Worm (Caenorhabditis elegans) whole organism, L4 larva: Measurements from ENCODE around the gene ncx-8.

Source experiments
- F10B5.3 ChIP-seq: sonication (generic microtip); optimal IDR thresholded peaks from 2 replicates; lab custom pipeline; 2016; ENCODE audit warnings: mild to moderate bottlenecking, missing genetic modification characterization, missing compliant biosample characterization
- F49E8.2 ChIP-seq: sonication (generic microtip); optimal IDR thresholded peaks from 2 replicates; lab custom pipeline; 2016; ENCODE audit warnings: missing compliant biosample characterization, mild to moderate bottlenecking, missing genetic modification characterization, borderline replicate concordance
- T20F7.1 ChIP-seq: fragments of 200-800 bp; sonication (Bioruptor generic); optimal IDR thresholded peaks from 2 replicates; lab custom pipeline; 2018; ENCODE audit warnings: mild to moderate bottlenecking, missing genetic modification characterization, missing compliant biosample characterization
- Y105C5A.15 ChIP-seq: fragments of 200-800 bp; sonication (Bioruptor generic); IDR thresholded peaks from 2 replicates; pipeline ENCODE4 v1.3.6; 2022; ENCODE audit warnings: missing genetic modification characterization, missing compliant biosample characterization
- Y75B8A.6 ChIP-seq: fragments of 200-800 bp; sonication (Bioruptor generic); IDR thresholded peaks from 2 replicates; pipeline ENCODE4 v1.3.6; 2022; ENCODE audit warnings: missing genetic modification reagents, missing genetic modification characterization, missing compliant biosample characterization
- aly-2 ChIP-seq: sonication (generic microtip); optimal IDR thresholded peaks from 2 replicates; lab custom pipeline; 2018; ENCODE audit warnings: missing biosample characterization, missing genetic modification characterization
- ceh-20 ChIP-seq: fragments of 200-800 bp; sonication (Bioruptor generic); IDR thresholded peaks from 2 replicates; pipeline ENCODE4 v1.3.6; 2022; ENCODE audit warnings: missing genetic modification reagents, missing genetic modification characterization, missing compliant biosample characterization
- ceh-44 ChIP-seq: fragments of 200-800 bp; sonication (Bioruptor generic); IDR thresholded peaks from 2 replicates; pipeline ENCODE4 v1.3.6; 2022; ENCODE audit warnings: missing genetic modification reagents, missing genetic modification characterization, missing compliant biosample characterization
- cey-2 ChIP-seq: sonication (generic microtip); optimal IDR thresholded peaks from 3 replicates; lab custom pipeline; 2017; ENCODE audit warnings: missing genetic modification characterization, mild to moderate bottlenecking, missing compliant biosample characterization, antibody characterized with exemption, borderline replicate concordance; ENCODE audit not compliant: insufficient read depth
- daf-16 ChIP-seq, 3 experiments: sonication (generic microtip); optimal IDR thresholded peaks; 2 replicates each; lab custom pipeline; 2016 to 2017; ENCODE audit warnings: missing genetic modification characterization in 3 of 3, missing genetic modification reagents in 3 of 3, mild to moderate bottlenecking in 2 of 3, missing compliant biosample characterization in 2 of 3, missing biosample characterization in 1 of 3, moderate library complexity in 1 of 3
- daf-8 ChIP-seq: fragments of 200-800 bp; sonication (Bioruptor generic); IDR thresholded peaks from 2 replicates; pipeline ENCODE4 v1.3.6; 2022; ENCODE audit warnings: missing genetic modification characterization, missing compliant biosample characterization
- dmd-6 ChIP-seq: fragments of 200-800 bp; sonication (Bioruptor generic); IDR thresholded peaks from 2 replicates; pipeline ENCODE4 v1.3.6; 2022; ENCODE audit warnings: missing genetic modification reagents, missing genetic modification characterization, missing compliant biosample characterization
- dmd-8 ChIP-seq: fragments of 200-800 bp; sonication (Bioruptor generic); IDR thresholded peaks from 2 replicates; pipeline ENCODE4 v1.3.6; 2022; ENCODE audit warnings: missing genetic modification characterization, missing compliant biosample characterization
- dpl-1 ChIP-seq: fragments of 150-350 bp; optimal IDR thresholded peaks from 2 replicates; lab custom pipeline; 2014; ENCODE audit warnings: missing biosample characterization, missing genetic modification reagents, missing genetic modification characterization
- egl-43 ChIP-seq: fragments of 200-800 bp; sonication (Bioruptor generic); IDR thresholded peaks from 2 replicates; pipeline ENCODE4 v1.3.6; 2022; ENCODE audit warnings: missing genetic modification reagents, missing genetic modification characterization, missing compliant biosample characterization
- fos-1 ChIP-seq: fragments of 150-350 bp; optimal IDR thresholded peaks from 2 replicates; lab custom pipeline; 2014; ENCODE audit warnings: missing biosample characterization, missing genetic modification characterization
- gei-8 ChIP-seq: fragments of 200-800 bp; sonication (Bioruptor generic); optimal IDR thresholded peaks from 2 replicates; lab custom pipeline; 2018; ENCODE audit warnings: mild to moderate bottlenecking, missing genetic modification characterization, missing compliant biosample characterization
- hlh-11 ChIP-seq: fragments of 200-800 bp; sonication (Bioruptor generic); optimal IDR thresholded peaks from 2 replicates; lab custom pipeline; 2018; ENCODE audit warnings: mild to moderate bottlenecking, missing genetic modification characterization, missing compliant biosample characterization
- lin-15B ChIP-seq: fragments of 150-350 bp; sonication (generic microtip); optimal IDR thresholded peaks from 3 replicates; lab custom pipeline; 2014; ENCODE audit warnings: missing biosample characterization, missing genetic modification characterization
- lin-38 ChIP-seq: fragments of 200-800 bp; sonication (Bioruptor generic); IDR thresholded peaks from 2 replicates; pipeline ENCODE4 v1.3.6; 2022; ENCODE audit warnings: missing genetic modification reagents, missing genetic modification characterization, missing compliant biosample characterization
- lin-39 ChIP-seq: fragments of 150-350 bp; optimal IDR thresholded peaks from 2 replicates; lab custom pipeline; 2014; ENCODE audit warnings: missing biosample characterization, missing genetic modification reagents, missing genetic modification characterization
- lsy-2 ChIP-seq, 2 experiments: fragments of 150-350 bp in 1 of 2; sonication (generic microtip) in 1 of 2; optimal IDR thresholded peaks; 2 replicates each; lab custom pipeline; 2014 to 2017; ENCODE audit warnings: missing biosample characterization in 2 of 2, missing genetic modification characterization in 2 of 2
- madf-5 ChIP-seq, 2 experiments: fragments of 200-800 bp; sonication (Bioruptor generic); IDR thresholded peaks; 2 replicates each; pipeline ENCODE4 v1.3.6; 2022; ENCODE audit warnings: missing compliant biosample characterization in 2 of 2, missing genetic modification characterization in 2 of 2
- mep-1 ChIP-seq: fragments of 150-350 bp; sonication (generic microtip); optimal IDR thresholded peaks from 3 replicates; lab custom pipeline; 2014; ENCODE audit warnings: missing biosample characterization, missing genetic modification characterization
- mes-2 ChIP-seq: sonication (generic microtip); optimal IDR thresholded peaks from 2 replicates; lab custom pipeline; 2016; ENCODE audit warnings: missing genotype, mild to moderate bottlenecking, missing genetic modification characterization, missing compliant biosample characterization; ENCODE audit not compliant: poor library complexity, severe bottlenecking
- nhr-28 ChIP-seq: fragments of 150-350 bp; optimal IDR thresholded peaks from 2 replicates; lab custom pipeline; 2014; ENCODE audit warnings: missing biosample characterization, missing genetic modification characterization
- nhr-41 ChIP-seq: fragments of 200-800 bp; sonication (Bioruptor generic); IDR thresholded peaks from 2 replicates; pipeline ENCODE4 v1.3.6; 2022; ENCODE audit warnings: missing genetic modification reagents, missing genetic modification characterization, missing compliant biosample characterization
- nhr-42 ChIP-seq: fragments of 200-800 bp; sonication (Bioruptor generic); IDR thresholded peaks from 2 replicates; pipeline ENCODE4 v1.3.6; 2022; ENCODE audit warnings: missing genetic modification characterization, missing compliant biosample characterization
- nhr-6 ChIP-seq: fragments of 150-350 bp; optimal IDR thresholded peaks from 2 replicates; lab custom pipeline; 2014; ENCODE audit warnings: missing biosample characterization, missing genetic modification characterization
- nhr-77 ChIP-seq: fragments of 150-350 bp; optimal IDR thresholded peaks from 2 replicates; lab custom pipeline; 2014; ENCODE audit warnings: missing biosample characterization, missing genetic modification characterization
- pha-4 ChIP-seq, 2 experiments: fragments of 150-350 bp in 1 of 2; fragments of 200-800 bp in 1 of 2; sonication (Bioruptor generic) in 1 of 2; IDR thresholded peaks in 1 of 2; optimal IDR thresholded peaks in 1 of 2; 2 replicates each; pipeline versions ENCODE4 v1.3.6 to Lab custom; 2014 to 2022; ENCODE audit warnings: missing genetic modification characterization in 2 of 2, missing genetic modification reagents in 2 of 2, missing biosample characterization in 1 of 2, missing compliant biosample characterization in 1 of 2
- pqm-1 ChIP-seq: sonication (generic microtip); optimal IDR thresholded peaks from 2 replicates; lab custom pipeline; 2017; ENCODE audit warnings: missing biosample characterization, missing genetic modification characterization
- rbr-2 ChIP-seq: sonication (generic microtip); optimal IDR thresholded peaks from 2 replicates; lab custom pipeline; 2016; ENCODE audit warnings: missing genotype, missing genetic modification characterization, missing compliant biosample characterization
- sdz-12 ChIP-seq: fragments of 200-800 bp; sonication (Bioruptor generic); optimal IDR thresholded peaks from 2 replicates; lab custom pipeline; 2018; ENCODE audit warnings: mild to moderate bottlenecking, missing genetic modification characterization, missing compliant biosample characterization
- set-16 ChIP-seq: fragments of 200-800 bp; sonication (Bioruptor generic); IDR thresholded peaks from 2 replicates; pipeline ENCODE4 v1.3.6; 2022; ENCODE audit warnings: missing genetic modification reagents, missing genetic modification characterization, missing compliant biosample characterization
- tag-97 ChIP-seq: fragments of 200-800 bp; sonication (Bioruptor generic); IDR thresholded peaks from 2 replicates; pipeline ENCODE4 v1.3.6; 2022; ENCODE audit warnings: missing genetic modification characterization, missing compliant biosample characterization
- unc-39 ChIP-seq: sonication (generic microtip); optimal IDR thresholded peaks from 2 replicates; lab custom pipeline; 2017; ENCODE audit warnings: missing biosample characterization, missing genetic modification characterization
- zip-2 ChIP-seq: fragments of 150-350 bp; optimal IDR thresholded peaks from 2 replicates; lab custom pipeline; 2014; ENCODE audit warnings: missing biosample characterization, missing genetic modification characterization

ncx-8 gene

DNA sequence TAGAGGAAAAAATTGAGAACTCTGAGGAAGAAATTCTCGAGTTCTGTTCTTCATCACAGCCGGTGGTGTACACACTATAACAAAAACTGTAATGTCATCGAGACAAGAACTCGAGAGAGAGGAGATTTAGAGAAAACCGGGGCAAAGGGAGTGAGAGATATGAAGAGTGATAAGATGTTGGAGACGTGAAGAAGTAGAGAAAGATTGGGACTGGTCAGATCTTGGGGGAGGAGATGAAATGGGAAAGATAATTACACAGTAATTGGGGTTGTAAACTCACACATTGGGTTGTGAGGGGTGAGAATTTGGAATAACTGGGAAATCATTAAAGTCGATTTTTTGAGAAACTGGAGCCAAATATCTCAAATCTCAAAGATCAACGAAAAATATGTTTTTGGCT lies 21.2 kb downstream of the ncx-8 start:
- TF ChIP-seq nhr-28 (tag; lab: Kevin White, UChicago) (peak; percentile 24), dmd-6 (GFP tag; lab: Robert Waterston, UW) (no peak)

DNA sequence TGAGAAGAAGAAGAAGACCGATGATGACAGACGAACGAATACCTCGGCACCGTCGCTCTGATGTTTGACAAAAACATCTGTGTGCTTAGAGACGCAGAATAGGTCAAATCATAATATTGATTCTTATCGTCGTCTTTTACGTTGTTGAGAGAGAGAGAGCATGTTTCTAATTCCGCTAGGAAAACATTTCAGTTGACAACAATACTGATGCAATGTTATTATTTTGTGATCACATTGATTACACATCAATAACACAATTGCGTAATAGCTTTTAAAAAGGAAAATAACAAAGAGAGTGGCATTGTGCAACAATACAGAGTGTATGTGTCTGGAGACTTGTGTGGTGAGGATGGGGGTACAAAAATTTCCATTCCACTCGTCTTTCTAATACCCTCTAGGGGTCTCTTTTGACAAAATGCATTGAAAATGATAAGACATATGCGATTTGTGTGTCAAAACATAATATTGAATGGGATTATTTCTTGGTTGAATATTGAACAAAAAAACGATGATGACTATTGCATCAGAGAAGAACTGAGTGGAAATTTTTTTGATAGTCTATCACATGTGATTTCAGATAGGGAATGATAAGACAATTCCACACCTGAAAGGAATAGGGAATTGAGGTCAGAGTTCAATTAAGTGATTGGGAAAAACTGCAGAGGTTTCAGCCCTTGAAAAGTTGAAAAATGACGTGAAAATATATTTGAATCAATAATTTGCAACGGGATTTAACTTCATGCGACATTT lies 22.2 kb downstream of the ncx-8 start:
- peak; percentile 18 for TF ChIP-seq nhr-28 (tag; lab: Kevin White, UChicago)
- TF ChIP-seq nhr-6 (tag; lab: Kevin White, UChicago) = peak; percentile 58
- TF ChIP-seq Y105C5A.15 (GFP tag; lab: Robert Waterston, UW) = no peak
- no peak for TF ChIP-seq ceh-44 (GFP tag; lab: Robert Waterston, UW)
- TF ChIP-seq nhr-42 (GFP tag; lab: Robert Waterston, UW) = no peak
- peak; percentile 42 for TF ChIP-seq mes-2 (tag; lab: Kevin White, UChicago)
- TF ChIP-seq dmd-6 (GFP tag; lab: Robert Waterston, UW) = peak; percentile 34; the same call in 1 of the 2 replicates
- no peak for TF ChIP-seq sdz-12 (GFP tag; lab: Kevin White, UChicago)
- TF ChIP-seq tag-97 = no peak
- peak in 1 of 2 experiments; percentile 88 for TF ChIP-seq daf-16 (GFP tag; optimal IDR thresholded peaks at IDR 0.05; lab: Kevin White, UChicago)
- TF ChIP-seq daf-16 (tag; optimal IDR thresholded peaks at IDR 0.05; lab: Kevin White, UChicago) = peak; percentile 94
- peak; percentile 26 for TF ChIP-seq T20F7.1 (GFP tag; lab: Kevin White, UChicago)
- TF ChIP-seq ceh-20 (GFP tag; lab: Robert Waterston, UW) = no peak
- no peak for TF ChIP-seq dpl-1 (GFP tag; lab: Kevin White, UChicago)
- peak in 1 of 2 experiments; percentile 18 for TF ChIP-seq lsy-2 (tag; optimal IDR thresholded peaks at IDR 0.05; lab: Kevin White, UChicago)
- TF ChIP-seq mep-1 (tag; lab: Kevin White, UChicago) = peak; percentile 10
- TF ChIP-seq nhr-77 (tag; lab: Kevin White, UChicago) = peak; percentile 29
- TF ChIP-seq hlh-11 (tag; lab: Kevin White, UChicago) = peak; percentile 33
- TF ChIP-seq pqm-1 (tag; lab: Kevin White, UChicago) = peak; percentile 84
- TF ChIP-seq aly-2 (tag; lab: Kevin White, UChicago) = no peak
- TF ChIP-seq nhr-41 (GFP tag; lab: Robert Waterston, UW) = peak; percentile 70; the same call in 1 of the 2 replicates
- peak; percentile 36 for TF ChIP-seq cey-2 (tag; lab: Kevin White, UChicago)
- no peak for TF ChIP-seq gei-8
- TF ChIP-seq F10B5.3 = no peak
- no peak for TF ChIP-seq pha-4 (GFP tag; IDR thresholded peaks at IDR 0.05; lab: Robert Waterston, UW)
- peak; percentile 75 for TF ChIP-seq pha-4 (tag; optimal IDR thresholded peaks at IDR 0.05; lab: Kevin White, UChicago)
- TF ChIP-seq unc-39 (tag; lab: Kevin White, UChicago) = no peak

DNA sequence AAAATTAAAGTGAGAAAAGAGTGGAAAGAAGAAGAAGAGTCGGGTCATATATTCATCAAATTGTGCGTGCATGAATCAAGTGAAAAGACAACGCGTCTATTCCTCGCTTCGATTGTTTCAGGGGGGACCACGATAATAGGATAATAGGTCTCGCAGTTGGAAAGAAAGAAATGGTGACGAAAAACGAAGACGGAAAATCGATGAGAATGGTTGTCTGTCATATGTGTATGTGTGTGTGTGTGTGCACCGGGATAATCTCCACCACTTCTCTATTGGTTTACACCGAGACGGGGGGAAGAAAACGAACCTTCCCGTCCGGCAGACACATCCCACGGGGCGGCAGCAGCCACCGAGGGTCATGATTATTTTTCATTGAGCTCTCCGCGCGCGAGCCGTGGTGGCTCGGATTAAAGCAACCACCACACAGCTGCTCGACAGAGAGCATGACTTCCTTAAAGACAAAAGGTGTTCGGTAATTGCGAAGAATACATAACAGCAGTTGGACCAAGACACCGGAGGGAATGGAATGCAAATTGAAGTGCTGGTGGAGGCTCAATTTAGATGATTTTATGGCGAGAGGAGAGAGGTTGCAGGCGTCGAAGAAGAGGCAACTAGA lies 22.9 kb downstream of the ncx-8 start:
- TF ChIP-seq daf-8 (GFP tag; lab: Robert Waterston, UW) (no peak), egl-43 (GFP tag; lab: Robert Waterston, UW) (peak; percentile 31; the same call in 1 of the 2 replicates), dmd-8 (GFP tag; lab: Robert Waterston, UW) (peak; percentile 49; the same call in 1 of the 2 replicates), rbr-2 (peak; percentile 0), set-16 (GFP tag; lab: Robert Waterston, UW) (peak; percentile 63), zip-2 (tag; lab: Kevin White, UChicago) (no peak)

DNA sequence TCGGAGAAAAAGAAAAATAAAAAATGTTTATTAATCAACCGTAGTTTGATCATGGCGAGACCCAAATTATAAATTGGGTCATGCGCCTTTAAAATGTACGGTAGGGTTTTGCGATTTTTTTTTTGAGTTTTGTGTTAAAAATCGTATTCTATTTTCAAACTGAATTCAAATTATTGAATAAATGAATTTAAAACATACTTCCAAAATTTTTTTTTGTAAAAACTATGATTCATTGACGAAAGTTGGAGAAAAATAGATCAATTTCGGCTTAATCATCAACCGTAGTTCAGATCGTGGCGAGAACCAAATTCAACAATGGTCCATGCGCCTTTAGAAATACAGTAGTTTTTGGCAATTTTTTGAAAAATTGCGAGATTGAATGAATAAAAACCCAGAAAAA lies 23.4 kb downstream of the ncx-8 start:
- TF ChIP-seq fos-1 (tag; lab: Kevin White, UChicago) = no peak
- TF ChIP-seq egl-43 (GFP tag; lab: Robert Waterston, UW) = no peak
- TF ChIP-seq cey-2 (tag; lab: Kevin White, UChicago) = no peak
- no peak for TF ChIP-seq lin-15B (tag; lab: Kevin White, UChicago)
- peak; percentile 36; the same call in 1 of the 2 replicates for TF ChIP-seq lin-38 (GFP tag; lab: Robert Waterston, UW)
- no peak for TF ChIP-seq Y75B8A.6 (GFP tag; lab: Robert Waterston, UW)
- TF ChIP-seq madf-5 (GFP tag; IDR thresholded peaks at IDR 0.05; lab: Robert Waterston, UW) = no peak
- no peak for TF ChIP-seq lin-39 (tag; lab: Kevin White, UChicago)
- peak; percentile 76 for TF ChIP-seq F49E8.2 (tag; lab: Kevin White, UChicago)
- TF ChIP-seq, all 104 proteins: peak for 2
